Fruit fly (Drosophila melanogaster): Measurements from ENCODE around the gene P5CDh1.

The P5CDh1 gene

DNA sequence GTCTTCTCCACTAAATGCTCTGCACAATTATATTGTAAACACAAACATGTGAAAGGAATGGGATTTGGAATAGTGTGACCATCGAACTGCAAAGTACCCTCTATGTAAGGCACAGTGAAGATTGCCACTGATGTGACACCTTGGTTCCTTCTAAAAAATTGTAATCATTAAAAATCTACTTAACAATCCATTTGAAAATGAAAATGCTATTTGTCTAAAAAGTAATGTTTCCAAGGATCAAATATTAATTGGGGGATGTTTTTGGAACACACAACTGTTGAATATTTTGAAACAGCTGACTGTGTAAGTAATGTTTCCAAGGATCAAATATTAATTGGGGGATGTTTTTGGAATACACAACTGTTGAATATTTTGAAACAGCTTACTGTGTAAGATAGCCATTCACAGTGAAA is 13.0 kb downstream of the P5CDh1 start, which contains the start of gene CG32448:
TSS of gene CG32448 (minus strand) at position 304 of the 413 bp plus-strand sequence.
- no peak for TF ChIP-seq gl (tag; optimal IDR thresholded peaks at IDR 0.05)
- no peak for TF ChIP-seq CG14655 (GFP tag; optimal IDR thresholded peaks at IDR 0.05)
- peak; percentile 78 for TF ChIP-seq CG4496 (GFP tag; IDR thresholded peaks at IDR 0.05)
- peak; percentile 41 for TF ChIP-seq CG15710 (tag; optimal IDR thresholded peaks at IDR 0.05)
- peak; percentile 60 for TF ChIP-seq Ets98B (GFP tag; IDR thresholded peaks at IDR 0.05)
- peak; percentile 56 for TF ChIP-seq CG8159 (tag; optimal IDR thresholded peaks at IDR 0.05)
- peak; percentile 55 for TF ChIP-seq CG8301 (tag; optimal IDR thresholded peaks at IDR 0.05)
- peak; percentile 61 for TF ChIP-seq CG17806 (tag; optimal IDR thresholded peaks at IDR 0.05)
- no peak for TF ChIP-seq EcR (GFP tag; optimal IDR thresholded peaks at IDR 0.05)
- TF ChIP-seq CG32121 (GFP tag; IDR thresholded peaks at IDR 0.05), result peak; percentile 68
- TF ChIP-seq Pif1B (GFP tag; optimal IDR thresholded peaks at IDR 0.05), result no peak
- TF ChIP-seq fd96Ca (GFP tag; IDR thresholded peaks at IDR 0.05), result no peak
- TF ChIP-seq D1 (tag; optimal IDR thresholded peaks at IDR 0.05), result no peak
- TF ChIP-seq CG10348 (GFP tag; IDR thresholded peaks at IDR 0.05), result no peak
- peak; percentile 9 for TF ChIP-seq CG9948 (tag; optimal IDR thresholded peaks at IDR 0.05)
- no peak for TF ChIP-seq Pif1A (GFP tag; optimal IDR thresholded peaks at IDR 0.05)
- TF ChIP-seq CG12605 (GFP tag; IDR thresholded peaks at IDR 0.05), result peak; percentile 65
- TF ChIP-seq Snoo (tag; optimal IDR thresholded peaks at IDR 0.05), result no peak
- peak; percentile 47 for TF ChIP-seq CG34367 (tag; optimal IDR thresholded peaks at IDR 0.05)
- TF ChIP-seq rn (GFP tag; IDR thresholded peaks at IDR 0.05), result peak; percentile 62

DNA sequence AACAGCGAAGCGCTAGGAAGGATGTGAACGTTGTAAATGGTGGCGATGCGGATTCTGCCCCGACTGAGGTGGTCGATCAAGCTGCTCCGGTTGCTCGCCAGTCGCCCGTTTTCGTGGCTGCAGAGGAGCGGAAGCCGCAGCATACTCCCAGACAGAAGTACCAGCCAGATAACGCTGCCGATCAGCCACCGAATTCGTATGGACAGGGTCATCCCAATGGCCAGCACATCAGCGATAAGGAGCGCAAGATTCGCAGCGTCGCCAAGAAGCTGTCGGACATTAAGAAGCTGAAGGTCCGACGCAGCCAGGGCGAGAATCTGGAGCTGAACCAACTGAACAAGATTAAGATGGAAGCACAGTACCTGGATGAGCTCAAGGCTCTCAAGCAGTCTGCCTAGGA is 14.0 kb downstream of the P5CDh1 start:
- no peak for TF ChIP-seq CG34367 (tag; optimal IDR thresholded peaks at IDR 0.05)

DNA sequence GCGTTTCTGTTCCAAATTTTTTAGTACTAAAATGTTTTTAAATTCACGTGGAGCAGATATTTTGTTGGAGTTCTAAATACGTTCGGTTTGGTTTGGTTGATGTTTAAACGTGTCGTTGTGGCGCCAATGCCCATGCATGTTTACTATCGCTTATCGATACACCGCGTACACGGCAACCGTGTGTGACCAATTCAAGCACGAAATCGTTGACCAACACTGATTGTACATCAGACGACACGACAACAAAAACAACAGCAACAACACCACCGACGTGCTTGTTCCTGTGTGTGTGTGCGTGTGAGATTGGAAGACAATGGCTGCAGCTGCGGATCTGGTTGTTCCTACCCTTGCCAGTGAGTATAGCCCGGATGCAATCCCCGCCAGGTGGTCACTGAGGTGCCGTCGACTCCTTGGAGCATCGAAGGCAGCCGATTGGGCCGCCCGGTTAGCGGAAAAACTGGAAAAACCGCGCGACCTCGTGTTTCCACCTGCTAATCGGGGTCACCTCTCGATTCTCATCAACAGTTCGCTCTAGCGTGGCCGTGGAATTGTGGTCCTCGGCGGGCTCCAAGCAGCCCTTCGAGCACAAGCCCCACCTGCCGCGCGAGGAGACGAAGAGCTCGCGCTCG is 16.3 kb downstream of the P5CDh1 start, which contains the start of gene eIF2A:
TSS of gene eIF2A (plus strand) at position 16 of the 629 bp plus-strand sequence.
- TF ChIP-seq CG15710 (tag; optimal IDR thresholded peaks at IDR 0.05), result peak; percentile 17
- no peak for TF ChIP-seq CG13204 (GFP tag; optimal IDR thresholded peaks at IDR 0.05)
- TF ChIP-seq Pif1B (GFP tag; optimal IDR thresholded peaks at IDR 0.05), result no peak
- TF ChIP-seq Ets98B (GFP tag; IDR thresholded peaks at IDR 0.05), result peak; percentile 56
- TF ChIP-seq gl (tag; optimal IDR thresholded peaks at IDR 0.05), result peak; percentile 2
- TF ChIP-seq CG14655 (GFP tag; optimal IDR thresholded peaks at IDR 0.05), result no peak
- TF ChIP-seq CG34367 (tag; optimal IDR thresholded peaks at IDR 0.05), result no peak
- TF ChIP-seq CG10348 (GFP tag; IDR thresholded peaks at IDR 0.05), result no peak
- TF ChIP-seq CG32121 (GFP tag; IDR thresholded peaks at IDR 0.05), result 0 out of 2 replicates have a peak, but pooled peaks have one; percentile 28
- TF ChIP-seq CG9948 (tag; optimal IDR thresholded peaks at IDR 0.05), result no peak
- no peak for TF ChIP-seq Pif1A (GFP tag; optimal IDR thresholded peaks at IDR 0.05)
- TF ChIP-seq CG8301 (tag; optimal IDR thresholded peaks at IDR 0.05), result no peak
- TF ChIP-seq CG12605 (GFP tag; IDR thresholded peaks at IDR 0.05), result peak; percentile 32; the same call in 1 of the 2 replicates
- no peak for TF ChIP-seq CG8159 (tag; optimal IDR thresholded peaks at IDR 0.05)
- TF ChIP-seq CG4496 (GFP tag; IDR thresholded peaks at IDR 0.05), result peak; percentile 56; the same call in 2 of the 3 replicates
- no peak for TF ChIP-seq rn (GFP tag; IDR thresholded peaks at IDR 0.05)
- TF ChIP-seq fd96Ca (GFP tag; IDR thresholded peaks at IDR 0.05), result peak; percentile 38; the same call in 1 of the 3 replicates
- TF ChIP-seq Snoo (tag; optimal IDR thresholded peaks at IDR 0.05), result peak; percentile 51
- TF ChIP-seq EcR (GFP tag; optimal IDR thresholded peaks at IDR 0.05), result peak; percentile 36
- no peak for TF ChIP-seq D1 (tag; optimal IDR thresholded peaks at IDR 0.05)
- peak; percentile 17 for TF ChIP-seq CG17806 (tag; optimal IDR thresholded peaks at IDR 0.05)

DNA sequence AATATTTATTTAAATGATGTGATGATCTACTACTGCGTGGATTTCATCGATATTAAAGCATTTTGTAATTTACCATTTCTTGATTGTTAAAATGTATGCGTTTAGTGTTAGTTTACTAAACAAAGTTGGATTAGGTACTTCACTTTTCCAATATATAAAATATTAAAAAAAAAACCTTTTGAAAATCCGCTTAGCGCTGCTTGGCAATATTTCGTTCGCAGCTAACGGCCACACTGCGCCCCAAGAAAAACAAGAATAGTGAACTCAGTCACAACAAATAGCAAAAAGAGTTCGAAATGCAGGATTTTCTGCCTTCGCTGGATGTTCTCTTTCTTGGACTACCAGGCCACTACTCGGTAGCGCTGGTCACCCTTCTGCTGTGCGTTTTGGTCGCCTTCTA is 17.9 kb downstream of the P5CDh1 start, which contains the start of gene CG7407:
TSS of gene CG7407 (plus strand) at position 226 of the 400 bp plus-strand sequence.
- no peak; the same call in 1 of the 2 replicates for TF ChIP-seq CG32121 (GFP tag; IDR thresholded peaks at IDR 0.05)
- TF ChIP-seq CG4496 (GFP tag; IDR thresholded peaks at IDR 0.05), result 0 out of 3 replicates have a peak, but pooled peaks have one; percentile 21
- peak; percentile 16 for TF ChIP-seq CG8159 (tag; optimal IDR thresholded peaks at IDR 0.05)
- TF ChIP-seq CG12605 (GFP tag; IDR thresholded peaks at IDR 0.05), result peak; percentile 56
- TF ChIP-seq CG8301 (tag; optimal IDR thresholded peaks at IDR 0.05), result no peak
- TF ChIP-seq EcR (GFP tag; optimal IDR thresholded peaks at IDR 0.05), result peak; percentile 4

DNA sequence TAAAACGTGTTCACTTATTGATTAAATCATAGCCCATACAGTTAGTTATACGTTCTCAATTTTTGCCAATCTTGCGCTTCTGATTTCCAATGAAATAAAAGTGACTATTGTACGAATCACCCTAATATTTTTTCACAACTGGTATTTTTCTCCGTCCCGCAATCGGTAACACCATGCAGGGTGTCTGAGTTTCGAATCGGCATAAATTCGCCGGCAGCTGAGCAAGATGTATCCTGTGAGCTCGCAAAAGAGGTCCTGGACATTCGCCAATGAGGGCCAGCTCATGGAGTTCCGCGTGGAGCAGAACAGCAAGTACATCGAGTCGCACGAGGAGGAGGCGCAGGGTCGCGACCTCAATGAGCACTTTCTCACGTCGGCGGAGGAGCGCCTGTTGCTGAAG is 19.4 kb downstream of the P5CDh1 start, which contains the start of gene CycH:
TSS of gene CycH (plus strand) at position 218 of the 400 bp plus-strand sequence.
- TF ChIP-seq CG8301 (tag; optimal IDR thresholded peaks at IDR 0.05) (no peak), gl (tag; optimal IDR thresholded peaks at IDR 0.05) (no peak), CG12605 (GFP tag; IDR thresholded peaks at IDR 0.05) (peak; percentile 32; the same call in 1 of the 2 replicates), CG10348 (GFP tag; IDR thresholded peaks at IDR 0.05) (no peak), fd96Ca (GFP tag; IDR thresholded peaks at IDR 0.05) (no peak), Snoo (tag; optimal IDR thresholded peaks at IDR 0.05) (peak; percentile 23), CG32121 (GFP tag; IDR thresholded peaks at IDR 0.05) (no peak), CG15710 (tag; optimal IDR thresholded peaks at IDR 0.05) (peak; percentile 22), Ets98B (GFP tag; IDR thresholded peaks at IDR 0.05) (no peak), rn (GFP tag; IDR thresholded peaks at IDR 0.05) (no peak)

DNA sequence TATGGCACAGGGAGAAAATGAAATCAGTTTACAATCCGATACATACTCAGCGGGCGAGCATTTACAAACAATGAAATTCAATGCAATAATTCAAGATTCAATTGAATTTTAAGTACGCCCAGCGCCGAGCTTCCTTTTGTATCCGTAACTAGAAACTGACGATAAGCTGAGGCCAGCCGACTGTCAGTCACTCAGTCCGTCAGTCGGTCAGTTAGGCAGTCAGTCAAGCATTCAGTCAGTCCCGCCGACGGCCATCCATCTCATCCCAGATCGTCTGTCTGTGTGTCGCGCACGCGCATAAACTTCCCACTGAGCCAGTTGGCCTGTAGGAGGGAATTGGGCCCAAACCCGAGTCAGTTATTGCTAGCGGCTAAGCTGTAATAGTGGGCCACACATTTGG is 21.7 kb downstream of the P5CDh1 start:
- TF ChIP-seq CG4496 (GFP tag; IDR thresholded peaks at IDR 0.05) (no peak), CG8159 (tag; optimal IDR thresholded peaks at IDR 0.05) (no peak), Pif1A (GFP tag; optimal IDR thresholded peaks at IDR 0.05) (no peak), CG9948 (tag; optimal IDR thresholded peaks at IDR 0.05) (no peak), fd96Ca (GFP tag; IDR thresholded peaks at IDR 0.05) (no peak), CG34367 (tag; optimal IDR thresholded peaks at IDR 0.05) (no peak), Snoo (tag; optimal IDR thresholded peaks at IDR 0.05) (no peak), CG10348 (GFP tag; IDR thresholded peaks at IDR 0.05) (no peak), CG17806 (tag; optimal IDR thresholded peaks at IDR 0.05) (no peak), rn (GFP tag; IDR thresholded peaks at IDR 0.05) (no peak), Pif1B (GFP tag; optimal IDR thresholded peaks at IDR 0.05) (no peak), EcR (GFP tag; optimal IDR thresholded peaks at IDR 0.05) (no peak), D1 (tag; optimal IDR thresholded peaks at IDR 0.05) (no peak), Ets98B (GFP tag; IDR thresholded peaks at IDR 0.05) (no peak), CG13204 (GFP tag; optimal IDR thresholded peaks at IDR 0.05) (no peak), CG8301 (tag; optimal IDR thresholded peaks at IDR 0.05) (no peak), CG14655 (GFP tag; optimal IDR thresholded peaks at IDR 0.05) (no peak), CG32121 (GFP tag; IDR thresholded peaks at IDR 0.05) (no peak)

All from whole organism, pupa.